Fruit fly (Drosophila melanogaster) whole organism: ENCODE results near the gene CG31675.

ENCODE experiments used
- CG8478 ChIP-seq: fragments of >200 bp; optimal IDR thresholded peaks from 2 replicates; lab custom pipeline; 2018; ENCODE audit warnings: inconsistent platforms
- Dll ChIP-seq: fragments of >200 bp; optimal IDR thresholded peaks from 2 replicates; lab custom pipeline; 2017
- EcR ChIP-seq, 2 experiments: fragments of >200 bp; optimal IDR thresholded peaks; 2 replicates each; lab custom pipeline; 2017; ENCODE audit warnings: missing biosample characterization in 2 of 2, missing genetic modification characterization in 2 of 2, missing genetic modification reagents in 2 of 2

DNA sequence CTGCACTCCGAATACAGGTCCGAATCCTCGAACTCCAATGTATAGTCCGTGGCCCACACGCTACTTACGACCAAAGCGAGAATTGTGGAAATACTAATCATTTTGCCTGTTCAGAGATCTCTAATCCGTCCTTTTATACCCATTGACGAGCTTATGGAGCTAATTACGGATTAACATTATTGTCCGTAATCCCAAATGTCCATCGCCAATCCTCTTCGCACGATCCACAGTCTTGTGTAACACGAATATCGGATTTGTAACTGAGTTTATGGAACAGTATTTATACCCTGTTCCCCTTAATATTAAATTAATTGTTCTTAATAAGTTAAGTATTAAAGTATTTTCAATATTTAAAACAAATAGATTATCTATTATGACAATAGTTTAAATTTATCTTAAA lies 49.1 kb upstream of the CG31675 start, which contains the start of gene CheB38a:
- TF ChIP-seq Dll (lab: Kevin White, UChicago): no peak
- no peak for TF ChIP-seq EcR (GFP tag; optimal IDR thresholded peaks at IDR 0.05; lab: Kevin White, UChicago)
- TF ChIP-seq CG8478 (lab: Kevin White, UChicago): no peak
